Worm (Caenorhabditis elegans) whole organism, L4 larva: ENCODE results near the gene nlp-51.

ENCODE experiments used
- ceh-82 ChIP-seq: sonication (generic microtip); optimal IDR thresholded peaks from 2 replicates; lab custom pipeline; 2017; ENCODE audit warnings: missing biosample characterization, missing genetic modification characterization
- ztf-11 ChIP-seq: fragments of 150-350 bp; optimal IDR thresholded peaks from 2 replicates; lab custom pipeline; 2014; ENCODE audit warnings: missing biosample characterization, missing genetic modification characterization

DNA sequence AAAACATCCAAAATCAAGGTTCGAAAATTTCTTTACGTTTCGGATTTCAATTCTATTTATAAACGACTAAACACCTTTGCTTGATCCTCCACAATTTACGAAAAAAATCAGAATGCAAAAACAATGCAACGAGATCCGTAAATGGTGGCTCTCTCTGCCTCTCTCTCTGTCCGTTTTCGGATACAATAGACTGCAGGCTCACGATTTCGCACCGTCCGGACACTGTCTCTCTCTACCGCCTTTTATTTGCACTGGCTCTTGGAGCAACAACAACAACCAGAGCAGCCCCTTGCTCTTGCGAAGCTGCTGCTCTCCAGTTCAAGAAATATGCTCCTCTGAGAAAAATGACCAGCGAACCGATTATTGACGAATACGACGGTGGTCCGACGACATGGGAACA, 7.3 kb downstream of the nlp-51 start, which contains the start of gene T24F1.7:
- TF ChIP-seq ceh-82 (tag; lab: Kevin White, UChicago) (no peak), ztf-11 (tag; lab: Kevin White, UChicago) (no peak)
